Worm (Caenorhabditis elegans): ENCODE results near the gene C05G5.5.

ce11 chrX:14739466-14739865 is 21.5 kb downstream of the C05G5.5 start:
- TF ChIP-seq hmg-4 (GFP tag; optimal IDR thresholded peaks at IDR 0.05): no peak
- no peak for TF ChIP-seq ets-7 (tag; optimal IDR thresholded peaks at IDR 0.05)
- TF ChIP-seq ama-1 (optimal IDR thresholded peaks at IDR 0.05): no peak
- TF ChIP-seq pes-1 (GFP tag; IDR thresholded peaks at IDR 0.05): no peak
- TF ChIP-seq tbx-37 (GFP tag; conservative IDR thresholded peaks at IDR 0.05): no peak
- TF ChIP-seq B0310.2 (tag; optimal IDR thresholded peaks at IDR 0.05): no peak
- TF ChIP-seq scrt-1 (GFP tag; IDR thresholded peaks at IDR 0.05): no peak
- no peak for TF ChIP-seq ceh-36 (tag; optimal IDR thresholded peaks at IDR 0.05)
- TF ChIP-seq ceh-13 (GFP tag; optimal IDR thresholded peaks at IDR 0.05): no peak
- TF ChIP-seq flt-1 (GFP tag; IDR thresholded peaks at IDR 0.05): no peak
- TF ChIP-seq sea-1 (GFP tag; conservative IDR thresholded peaks at IDR 0.05): no peak
- no peak for TF ChIP-seq tbx-11 (GFP tag; IDR thresholded peaks at IDR 0.05)

Measured in whole organism, early embryonic.